Fruit fly (Drosophila melanogaster): ENCODE measurements around the gene Tsp86D.
A peak's percentile ranks its signal among the peaks of the same experiment; 100 is the strongest.

Tsp86D gene

DNA sequence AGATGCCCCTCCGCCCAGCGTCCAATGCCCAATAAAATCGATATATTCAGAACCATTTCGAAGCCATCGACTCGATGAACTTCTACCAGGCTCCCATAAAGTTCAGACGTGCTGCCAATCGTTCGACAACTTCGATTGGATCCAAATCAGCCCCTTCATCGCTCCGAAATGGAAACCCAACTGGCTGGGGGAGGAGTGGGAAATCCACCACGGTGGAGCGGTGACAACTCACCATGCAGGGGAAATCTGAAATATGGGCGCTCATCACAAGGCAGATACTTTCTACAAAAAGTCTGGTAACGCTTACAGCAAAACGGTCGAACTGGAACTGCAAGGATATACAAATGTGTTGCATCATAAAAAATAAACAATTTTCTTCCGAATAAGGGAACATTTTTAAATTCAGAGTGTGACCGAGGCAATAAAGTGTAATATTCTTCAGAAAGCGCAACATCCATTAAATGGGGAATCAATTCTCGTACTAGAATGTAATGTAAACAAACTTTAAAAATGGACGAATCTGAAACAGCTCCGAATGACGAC lies 16.2 kb upstream of the Tsp86D start, which contains the start of gene CG4565:
TSS of gene CG4565 (plus strand) at position 493 of the 543 bp plus-strand sequence.
- TF ChIP-seq Vsx2 (GFP tag; optimal IDR thresholded peaks at IDR 0.05; ENCODE audit: partially characterized antibody) (peak; percentile 64), fru (GFP tag; optimal IDR thresholded peaks at IDR 0.05) (no peak), Dif (GFP tag; optimal IDR thresholded peaks at IDR 0.05; ENCODE audit: partially characterized antibody) (peak; percentile 44), Myc (optimal IDR thresholded peaks at IDR 0.05) (peak; percentile 67)

DNA sequence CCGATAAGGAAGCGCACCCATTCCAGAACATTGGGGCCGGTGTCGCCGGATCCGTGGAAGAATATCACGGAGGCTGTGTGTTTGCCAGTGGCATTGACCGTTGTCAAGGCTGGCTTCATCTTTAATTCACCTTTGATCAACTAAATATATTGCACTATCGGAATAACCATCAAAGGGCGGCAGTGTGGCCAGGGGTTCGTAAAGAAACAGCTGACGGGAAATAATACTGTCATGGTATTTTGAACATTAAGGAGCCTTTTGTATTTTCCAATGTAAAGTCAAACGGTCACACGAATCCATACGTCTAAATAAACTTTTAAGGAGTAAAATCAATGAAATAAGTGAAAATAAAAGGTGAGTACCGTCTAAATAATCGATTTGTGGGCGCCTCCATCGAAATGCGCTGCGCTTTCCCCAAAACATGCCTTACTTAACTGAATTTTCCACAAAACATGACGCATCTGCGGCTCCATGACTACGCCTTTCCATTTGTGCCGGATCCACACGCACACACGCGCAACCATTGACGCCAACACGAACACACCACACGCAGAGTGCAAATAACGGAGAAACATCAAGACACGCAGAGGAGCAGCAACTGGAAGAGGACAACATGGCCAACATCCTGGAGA lies 14.1 kb upstream of the Tsp86D start, which contains the start of the genes CG6567 and CG4511:
TSS of gene CG6567 (minus strand) at position 209 of the 632 bp plus-strand sequence.
TSS of gene CG4511 (plus strand) at position 259 of the 632 bp plus-strand sequence.
- TF ChIP-seq N (GFP tag; optimal IDR thresholded peaks at IDR 0.05), result no peak
- no peak for TF ChIP-seq Rel (GFP tag; optimal IDR thresholded peaks at IDR 0.05)
- TF ChIP-seq Rel (tag; optimal IDR thresholded peaks at IDR 0.05), result no peak
- no peak for TF ChIP-seq CG32264 (GFP tag; optimal IDR thresholded peaks at IDR 0.05)
- TF ChIP-seq fru (GFP tag; optimal IDR thresholded peaks at IDR 0.05), result no peak
- TF ChIP-seq ey (GFP tag; optimal IDR thresholded peaks at IDR 0.05), result no peak
- no peak for TF ChIP-seq brk (GFP tag; optimal IDR thresholded peaks at IDR 0.05)
- TF ChIP-seq psq (GFP tag; optimal IDR thresholded peaks at IDR 0.05), result no peak
- no peak for TF ChIP-seq br (GFP tag; optimal IDR thresholded peaks at IDR 0.05)
- no peak for TF ChIP-seq GATAd (GFP tag; optimal IDR thresholded peaks at IDR 0.05)
- TF ChIP-seq dmrt93B (GFP tag; optimal IDR thresholded peaks at IDR 0.05), result no peak

DNA sequence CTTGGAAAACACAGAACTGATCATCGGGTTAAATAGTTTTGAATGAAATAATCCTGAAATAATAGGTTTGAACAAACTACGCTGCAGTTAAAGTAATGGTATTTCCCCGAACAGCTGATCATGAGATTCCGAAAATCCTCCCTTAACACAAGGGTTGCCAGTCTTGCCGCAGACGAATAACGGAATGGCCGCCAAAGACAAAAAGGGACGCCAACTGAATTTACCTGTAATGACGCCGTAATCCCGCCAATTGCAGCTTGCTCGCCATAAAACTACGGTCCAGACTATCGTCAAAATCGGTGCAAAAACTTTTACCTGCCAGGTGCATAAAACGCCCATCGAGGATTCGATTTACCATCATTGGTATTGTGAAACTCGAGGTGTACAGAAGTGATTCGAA lies 11.9 kb upstream of the Tsp86D start, which contains the start of gene CG4570:
TSS of gene CG4570 (plus strand) at position 190 of the 400 bp plus-strand sequence.
- TF ChIP-seq Sp1 (GFP tag; optimal IDR thresholded peaks at IDR 0.05) (no peak), CG32264 (GFP tag; optimal IDR thresholded peaks at IDR 0.05) (no peak), Myc (optimal IDR thresholded peaks at IDR 0.05) (no peak), h (GFP tag; optimal IDR thresholded peaks at IDR 0.05) (no peak), Hr83 (GFP tag; optimal IDR thresholded peaks at IDR 0.05; ENCODE audit: poor library complexity, severe bottlenecking) (no peak), br (GFP tag; optimal IDR thresholded peaks at IDR 0.05) (no peak), woc (GFP tag; optimal IDR thresholded peaks at IDR 0.05) (no peak), OdsH (GFP tag; optimal IDR thresholded peaks at IDR 0.05) (no peak)

DNA sequence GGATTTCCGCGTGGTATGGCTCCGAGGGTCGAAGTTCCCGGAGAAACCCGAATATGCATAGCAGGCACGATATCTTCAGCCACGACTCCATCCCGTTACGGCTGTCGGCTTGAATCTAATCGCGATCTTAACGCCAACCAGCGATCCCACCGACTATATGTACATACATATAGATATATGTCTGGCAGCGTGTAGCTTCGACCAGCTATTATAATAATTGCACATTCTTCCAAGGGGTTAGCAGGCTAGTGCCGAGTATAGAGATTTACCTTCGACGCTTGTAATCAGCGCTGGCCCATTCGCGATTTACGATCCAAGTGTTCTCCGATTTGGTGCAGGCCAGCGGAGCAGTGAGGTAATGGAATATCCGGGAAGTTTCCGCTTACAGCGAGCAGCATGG lies 8.8 kb upstream of the Tsp86D start, which contains the start of gene CG14694:
TSS of gene CG14694 (minus strand) at position 101 of the 400 bp plus-strand sequence.
- no peak for TF ChIP-seq dsf (GFP tag; optimal IDR thresholded peaks at IDR 0.05; ENCODE audit: borderline replicate concordance)
- no peak for TF ChIP-seq Mio (GFP tag; optimal IDR thresholded peaks at IDR 0.05)
- no peak for TF ChIP-seq foxo (GFP tag; optimal IDR thresholded peaks at IDR 0.05)
- no peak for TF ChIP-seq HLH106 (tag; optimal IDR thresholded peaks at IDR 0.05)
- TF ChIP-seq pan (optimal IDR thresholded peaks at IDR 0.05), result no peak
- TF ChIP-seq Sp1 (GFP tag; optimal IDR thresholded peaks at IDR 0.05), result no peak
- no peak for TF ChIP-seq Hr78 (GFP tag; optimal IDR thresholded peaks at IDR 0.05)
- no peak for TF ChIP-seq brk (GFP tag; optimal IDR thresholded peaks at IDR 0.05)
- no peak for TF ChIP-seq Myc (optimal IDR thresholded peaks at IDR 0.05)
- no peak for TF ChIP-seq jim (GFP tag; optimal IDR thresholded peaks at IDR 0.05)
- TF ChIP-seq woc (GFP tag; optimal IDR thresholded peaks at IDR 0.05), result no peak
- no peak for TF ChIP-seq Vsx2 (GFP tag; optimal IDR thresholded peaks at IDR 0.05; ENCODE audit: partially characterized antibody)
- no peak for TF ChIP-seq OdsH (GFP tag; optimal IDR thresholded peaks at IDR 0.05)
- TF ChIP-seq CG32264 (GFP tag; optimal IDR thresholded peaks at IDR 0.05), result no peak
- no peak for TF ChIP-seq ey (GFP tag; optimal IDR thresholded peaks at IDR 0.05)
- no peak for TF ChIP-seq usp (GFP tag; optimal IDR thresholded peaks at IDR 0.05)

DNA sequence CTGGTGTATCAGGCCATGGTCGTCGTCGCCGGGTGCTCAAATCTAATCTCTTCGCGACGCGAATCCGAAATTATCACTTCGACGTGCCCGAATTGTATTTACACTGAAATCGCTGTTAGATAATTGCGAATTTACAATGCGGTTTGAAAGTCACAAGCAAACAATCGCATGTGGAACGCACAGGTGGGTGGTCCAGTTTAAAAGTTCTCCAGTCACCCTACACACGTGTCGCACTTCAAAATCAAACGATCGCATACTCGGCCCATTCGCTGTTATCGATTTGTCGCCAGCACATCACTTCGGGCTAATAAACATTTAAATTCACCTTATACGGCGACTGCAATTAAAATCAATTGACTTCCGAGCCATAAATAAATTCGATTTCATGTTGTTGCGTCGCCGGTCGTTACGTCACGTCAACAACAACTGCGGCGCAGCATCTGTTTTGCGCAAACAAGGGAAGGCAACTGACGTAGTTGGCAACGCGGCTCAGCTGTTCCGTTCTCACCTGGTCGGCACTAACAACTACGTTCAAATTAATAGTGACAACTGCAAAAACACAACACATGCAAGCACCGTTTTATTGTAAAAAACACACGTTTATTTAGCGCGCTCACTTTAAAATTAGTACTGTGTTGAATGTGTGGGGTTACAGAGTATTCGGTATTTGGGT lies 5.6 kb upstream of the Tsp86D start, which contains the start of gene CG6574:
TSS of gene CG6574 (minus strand) at position 216 of the 673 bp plus-strand sequence.
- peak; percentile 32 for TF ChIP-seq h (GFP tag; optimal IDR thresholded peaks at IDR 0.05)
- peak; percentile 39 for TF ChIP-seq Myc (optimal IDR thresholded peaks at IDR 0.05)
- TF ChIP-seq foxo (GFP tag; optimal IDR thresholded peaks at IDR 0.05), result peak in 1 of 2 experiments; percentile 41
- TF ChIP-seq CG9705 (GFP tag; optimal IDR thresholded peaks at IDR 0.05), result no peak
- TF ChIP-seq br (GFP tag; optimal IDR thresholded peaks at IDR 0.05), result peak; percentile 38
- peak; percentile 2 for TF ChIP-seq ey (GFP tag; optimal IDR thresholded peaks at IDR 0.05)
- TF ChIP-seq OdsH (GFP tag; optimal IDR thresholded peaks at IDR 0.05), result peak; percentile 2
- no peak for TF ChIP-seq Abd-B (GFP tag; optimal IDR thresholded peaks at IDR 0.05)
- TF ChIP-seq HLH106 (tag; optimal IDR thresholded peaks at IDR 0.05), result peak; percentile 13
- TF ChIP-seq GATAd (GFP tag; optimal IDR thresholded peaks at IDR 0.05), result no peak
- no peak for TF ChIP-seq sage (GFP tag; optimal IDR thresholded peaks at IDR 0.05)
- no peak for TF ChIP-seq rgr (GFP tag; optimal IDR thresholded peaks at IDR 0.05)
- no peak for TF ChIP-seq Hr78 (GFP tag; optimal IDR thresholded peaks at IDR 0.05)
- TF ChIP-seq woc (GFP tag; optimal IDR thresholded peaks at IDR 0.05), result no peak
- TF ChIP-seq Rel (GFP tag; optimal IDR thresholded peaks at IDR 0.05), result no peak
- TF ChIP-seq Rel (tag; optimal IDR thresholded peaks at IDR 0.05), result peak; percentile 27
